Fruit fly (Drosophila melanogaster): ENCODE results near the gene LManI.
A peak's percentile ranks its signal among the peaks of the same experiment; 100 is the strongest.

LManI gene

DNA sequence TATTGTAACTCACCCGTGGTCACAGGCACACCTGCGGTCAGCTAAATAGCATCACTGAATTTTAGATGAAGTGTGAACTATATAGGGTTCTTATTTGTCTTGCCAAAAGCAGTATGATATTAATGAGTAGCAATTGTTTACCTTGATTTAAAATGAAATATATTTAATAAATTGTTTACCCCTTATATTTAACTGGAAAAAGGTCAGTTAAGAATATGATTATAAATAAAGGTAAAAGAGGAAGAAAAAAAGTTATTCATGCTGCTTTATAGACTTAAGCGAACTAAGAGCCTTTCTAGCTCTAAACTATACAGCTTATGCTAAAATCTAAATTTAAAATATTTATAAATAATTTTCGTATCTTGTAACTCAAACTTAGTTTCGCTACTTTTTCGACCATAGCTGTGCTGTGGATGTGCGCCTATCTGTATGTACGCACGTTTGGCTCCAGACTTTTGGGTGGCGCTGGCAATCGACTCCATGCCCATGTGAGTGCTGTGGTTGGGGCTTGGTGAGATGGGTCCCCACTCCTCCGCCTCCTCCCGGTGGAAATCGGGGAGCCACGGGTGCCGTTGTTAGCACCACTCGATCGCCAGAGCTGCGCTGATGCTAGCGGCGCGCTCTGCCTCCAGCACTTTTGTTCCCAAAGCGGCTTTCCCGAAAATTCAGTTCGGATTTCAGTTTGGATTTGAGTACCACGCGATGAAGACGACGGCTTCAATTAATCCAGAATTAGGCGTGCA is 14.8 kb downstream of the LManI start, which contains the start of gene loh (continued):
- TF ChIP-seq fd102C (GFP tag; optimal IDR thresholded peaks at IDR 0.05) (no peak), CG14667 (GFP tag; IDR thresholded peaks at IDR 0.05) (no peak; the same call in 1 of the 2 replicates), CG10979 (tag; optimal IDR thresholded peaks at IDR 0.05) (peak; percentile 76), Awh (GFP tag; IDR thresholded peaks at IDR 0.05) (no peak), CG31365 (tag; optimal IDR thresholded peaks at IDR 0.05) (no peak), Gug (GFP tag; IDR thresholded peaks at IDR 0.05) (no peak), pan (optimal IDR thresholded peaks at IDR 0.05) (no peak), pan (GFP tag; optimal IDR thresholded peaks at IDR 0.05 in 1 of 2, IDR thresholded peaks at IDR 0.05 in 1 of 2) (peak in 1 of 2 experiments; percentile 38), CG6272 (GFP tag; IDR thresholded peaks at IDR 0.05) (no peak), CG1233 (GFP tag; optimal IDR thresholded peaks at IDR 0.05) (peak; percentile 61), CG18764 (GFP tag; optimal IDR thresholded peaks at IDR 0.05) (no peak), CG16815 (GFP tag; optimal IDR thresholded peaks at IDR 0.05) (peak; percentile 30), Oaz (GFP tag; IDR thresholded peaks at IDR 0.05) (no peak), BtbVII (GFP tag; optimal IDR thresholded peaks at IDR 0.05) (peak; percentile 46), CG13624 (GFP tag; optimal IDR thresholded peaks at IDR 0.05) (no peak), en (GFP tag; optimal IDR thresholded peaks at IDR 0.05) (no peak), fd96Cb (tag; optimal IDR thresholded peaks at IDR 0.05) (peak; percentile 71), Max (GFP tag; optimal IDR thresholded peaks at IDR 0.05) (peak; percentile 45), nmo (GFP tag; optimal IDR thresholded peaks at IDR 0.05) (peak; percentile 81), CG13894 (tag; optimal IDR thresholded peaks at IDR 0.05) (no peak), CG7987 (GFP tag; optimal IDR thresholded peaks at IDR 0.05) (no peak), CG9727 (GFP tag; optimal IDR thresholded peaks at IDR 0.05) (peak; percentile 68), nom (GFP tag; optimal IDR thresholded peaks at IDR 0.05) (no peak), Dfd (GFP tag; optimal IDR thresholded peaks at IDR 0.05) (no peak), H2.0 (GFP tag; IDR thresholded peaks at IDR 0.05) (no peak), dan (GFP tag; IDR thresholded peaks at IDR 0.05) (no peak), vfl (GFP tag; optimal IDR thresholded peaks at IDR 0.05) (no peak), Six4 (GFP tag; optimal IDR thresholded peaks at IDR 0.05) (peak; percentile 56), CG6654 (GFP tag; optimal IDR thresholded peaks at IDR 0.05) (no peak), lilli (GFP tag; optimal IDR thresholded peaks at IDR 0.05) (peak; percentile 22), z (GFP tag; IDR thresholded peaks at IDR 0.05) (0 out of 3 replicates have a peak, but pooled peaks have one; percentile 12), CG8765 (GFP tag; IDR thresholded peaks at IDR 0.05) (no peak), tin (GFP tag; optimal IDR thresholded peaks at IDR 0.05) (peak; percentile 61), H15 (GFP tag; IDR thresholded peaks at IDR 0.05) (no peak), GATAe (GFP tag; conservative IDR thresholded peaks at IDR 0.05) (no peak), ci (GFP tag; IDR thresholded peaks at IDR 0.05) (peak; percentile 65; the same call in 2 of the 3 replicates), fd64A (GFP tag; optimal IDR thresholded peaks at IDR 0.05) (no peak), crc (GFP tag; optimal IDR thresholded peaks at IDR 0.05) (no peak), slbo (GFP tag; IDR thresholded peaks at IDR 0.05) (no peak), h (optimal IDR thresholded peaks at IDR 0.05) (no peak), Ets97D (GFP tag; optimal IDR thresholded peaks at IDR 0.05) (no peak), CG4404 (GFP tag; IDR thresholded peaks at IDR 0.05) (no peak), jing (GFP tag; optimal IDR thresholded peaks at IDR 0.05) (no peak), seq (GFP tag; IDR thresholded peaks at IDR 0.05) (0 out of 2 replicates have a peak, but pooled peaks have one; percentile 22), Dll (GFP tag; IDR thresholded peaks at IDR 0.05; ENCODE audit: partially characterized antibody) (no peak), aop (GFP tag; IDR thresholded peaks at IDR 0.05) (no peak), twi (tag; optimal IDR thresholded peaks at IDR 0.05) (peak; percentile 42), CG34376 (GFP tag; optimal IDR thresholded peaks at IDR 0.05) (no peak), CG4328 (GFP tag; optimal IDR thresholded peaks at IDR 0.05) (no peak), Doc3 (GFP tag; IDR thresholded peaks at IDR 0.05; ENCODE audit: partially characterized antibody) (no peak), al (GFP tag; IDR thresholded peaks at IDR 0.05) (no peak)

Data from whole organism, embryonic.